Worm (Caenorhabditis elegans) whole organism, mixed stage, embryonic: ENCODE data around the gene ZC262.7.
"Not testable (repeated sequence)": the region's sequence is repeated elsewhere in the genome, so short reads cannot be mapped to it uniquely, and the experiment has no call there.

Source experiments
- M03D4.4 ChIP-seq: sonication (generic microtip); optimal IDR thresholded peaks from 2 replicates; lab custom pipeline; 2017; ENCODE audit warnings: mild to moderate bottlenecking, missing genetic modification characterization, missing compliant biosample characterization
- blmp-1 ChIP-seq: fragments of 150-350 bp; optimal IDR thresholded peaks from 2 replicates; lab custom pipeline; 2014; ENCODE audit warnings: missing biosample characterization, missing genetic modification characterization
- ceh-39 ChIP-seq: fragments of 150-350 bp; optimal IDR thresholded peaks from 2 replicates; lab custom pipeline; 2014; ENCODE audit warnings: missing biosample characterization, missing genetic modification characterization
- ceh-43 ChIP-seq: fragments of 200-800 bp; sonication (Bioruptor generic); optimal IDR thresholded peaks from 2 replicates; lab custom pipeline; 2018; ENCODE audit warnings: mild to moderate bottlenecking, missing genetic modification characterization, moderate library complexity, missing compliant biosample characterization
- ceh-83 ChIP-seq: fragments of 200-800 bp; sonication (Bioruptor generic); optimal IDR thresholded peaks from 2 replicates; lab custom pipeline; 2018; ENCODE audit warnings: mild to moderate bottlenecking, missing genetic modification characterization, missing compliant biosample characterization
- ces-1 ChIP-seq: fragments of 150-350 bp; optimal IDR thresholded peaks from 2 replicates; lab custom pipeline; 2014; ENCODE audit warnings: missing biosample characterization, missing genetic modification reagents, missing genetic modification characterization
- cnd-1 ChIP-seq: fragments of 200-800 bp; sonication (Bioruptor generic); optimal IDR thresholded peaks from 2 replicates; lab custom pipeline; 2018; ENCODE audit warnings: mild to moderate bottlenecking, missing genetic modification characterization, missing compliant biosample characterization
- drap-1 ChIP-seq: fragments of 200-800 bp; sonication (Bioruptor generic); optimal IDR thresholded peaks from 3 replicates; lab custom pipeline; 2018; ENCODE audit warnings: mild to moderate bottlenecking, missing genetic modification characterization, missing compliant biosample characterization
- elt-1 ChIP-seq: sonication (generic microtip); optimal IDR thresholded peaks from 2 replicates; lab custom pipeline; 2017; ENCODE audit warnings: missing genetic modification characterization, mild to moderate bottlenecking, missing compliant biosample characterization, antibody characterized with exemption, moderate library complexity, borderline replicate concordance; ENCODE audit not compliant: insufficient read depth
- elt-3 ChIP-seq: fragments of 150-350 bp; optimal IDR thresholded peaks from 2 replicates; lab custom pipeline; 2014; ENCODE audit warnings: missing biosample characterization, missing genetic modification characterization
- flh-1 ChIP-seq: fragments of 200-800 bp; sonication (Bioruptor generic); optimal IDR thresholded peaks from 2 replicates; lab custom pipeline; 2018; ENCODE audit warnings: mild to moderate bottlenecking, missing genetic modification characterization, moderate library complexity, missing compliant biosample characterization
- ham-2 ChIP-seq: fragments of 200-800 bp; sonication (Bioruptor generic); optimal IDR thresholded peaks from 2 replicates; lab custom pipeline; 2018; ENCODE audit warnings: mild to moderate bottlenecking, missing genetic modification characterization, missing compliant biosample characterization
- hlh-1 ChIP-seq: fragments of 150-350 bp; optimal IDR thresholded peaks from 2 replicates; lab custom pipeline; 2014; ENCODE audit warnings: missing biosample characterization, missing genetic modification reagents, missing genetic modification characterization
- lin-13 ChIP-seq: fragments of 150-350 bp; optimal IDR thresholded peaks from 2 replicates; lab custom pipeline; 2014; ENCODE audit warnings: missing biosample characterization, missing genetic modification characterization
- lin-32 ChIP-seq: fragments of 200-800 bp; sonication (Bioruptor generic); optimal IDR thresholded peaks from 2 replicates; lab custom pipeline; 2018; ENCODE audit warnings: mild to moderate bottlenecking, missing genetic modification characterization, missing compliant biosample characterization
- lsy-2 ChIP-seq: fragments of 150-350 bp; optimal IDR thresholded peaks from 2 replicates; lab custom pipeline; 2014; ENCODE audit warnings: missing biosample characterization, missing genetic modification characterization
- mab-5 ChIP-seq: fragments of 150-350 bp; optimal IDR thresholded peaks from 2 replicates; lab custom pipeline; 2014; ENCODE audit warnings: missing biosample characterization, missing genetic modification characterization
- mep-1 ChIP-seq: fragments of 150-350 bp; optimal IDR thresholded peaks from 2 replicates; lab custom pipeline; 2017; ENCODE audit warnings: missing biosample characterization, missing genetic modification reagents, missing genetic modification characterization, inconsistent platforms
- mls-2 ChIP-seq: sonication (generic microtip); optimal IDR thresholded peaks from 2 replicates; lab custom pipeline; 2016; ENCODE audit warnings: mild to moderate bottlenecking, missing genetic modification characterization, moderate library complexity, missing compliant biosample characterization
- nhr-12 ChIP-seq: fragments of 150-350 bp; optimal IDR thresholded peaks from 2 replicates; lab custom pipeline; 2014; ENCODE audit warnings: missing biosample characterization, missing genetic modification characterization
- nhr-2 ChIP-seq: fragments of 150-350 bp; optimal IDR thresholded peaks from 2 replicates; lab custom pipeline; 2014; ENCODE audit warnings: missing biosample characterization, missing genetic modification characterization
- nhr-237 ChIP-seq: fragments of 150-350 bp; optimal IDR thresholded peaks from 2 replicates; lab custom pipeline; 2014; ENCODE audit warnings: missing biosample characterization, missing genetic modification characterization
- nhr-28 ChIP-seq: fragments of 150-350 bp; optimal IDR thresholded peaks from 2 replicates; lab custom pipeline; 2014; ENCODE audit warnings: missing biosample characterization, missing genetic modification characterization
- nhr-76 ChIP-seq: sonication (generic microtip); optimal IDR thresholded peaks from 2 replicates; lab custom pipeline; 2017; ENCODE audit warnings: missing biosample characterization, missing genetic modification characterization
- pha-4 ChIP-seq: fragments of 150-350 bp; optimal IDR thresholded peaks from 2 replicates; lab custom pipeline; 2018; ENCODE audit warnings: missing biosample characterization, missing genetic modification reagents, missing genetic modification characterization
- sem-2 ChIP-seq: fragments of 200-800 bp; sonication (Bioruptor generic); optimal IDR thresholded peaks from 2 replicates; lab custom pipeline; 2018; ENCODE audit warnings: mild to moderate bottlenecking, missing genetic modification characterization, missing compliant biosample characterization
- snpc-4 ChIP-seq: fragments of 150-350 bp; optimal IDR thresholded peaks from 2 replicates; lab custom pipeline; 2014; ENCODE audit warnings: missing biosample characterization, missing genetic modification characterization
- sptf-1 ChIP-seq: sonication (generic microtip); optimal IDR thresholded peaks from 2 replicates; lab custom pipeline; 2017; ENCODE audit warnings: mild to moderate bottlenecking, missing genetic modification characterization, moderate library complexity, missing compliant biosample characterization
- tbx-8 ChIP-seq: fragments of 200-800 bp; sonication (Bioruptor generic); optimal IDR thresholded peaks from 2 replicates; lab custom pipeline; 2018; ENCODE audit warnings: mild to moderate bottlenecking, missing genetic modification characterization, moderate library complexity, missing compliant biosample characterization
- unc-120 ChIP-seq: sonication (generic microtip); optimal IDR thresholded peaks from 2 replicates; lab custom pipeline; 2017; ENCODE audit warnings: missing genetic modification characterization, missing compliant biosample characterization; ENCODE audit not compliant: poor library complexity, severe bottlenecking
- unc-39 ChIP-seq: fragments of 150-350 bp; optimal IDR thresholded peaks from 2 replicates; lab custom pipeline; 2014; ENCODE audit warnings: missing biosample characterization, missing genetic modification characterization
- unc-62 ChIP-seq: fragments of 150-350 bp; optimal IDR thresholded peaks from 2 replicates; lab custom pipeline; 2014; ENCODE audit warnings: missing biosample characterization, missing genetic modification reagents, missing genetic modification characterization
- zip-8 ChIP-seq: fragments of 150-350 bp; optimal IDR thresholded peaks from 2 replicates; lab custom pipeline; 2014; ENCODE audit warnings: missing biosample characterization, missing genetic modification characterization
- ztf-11 ChIP-seq: fragments of 150-350 bp; optimal IDR thresholded peaks from 2 replicates; lab custom pipeline; 2014; ENCODE audit warnings: missing biosample characterization, missing genetic modification characterization

ZC262.7 gene

DNA sequence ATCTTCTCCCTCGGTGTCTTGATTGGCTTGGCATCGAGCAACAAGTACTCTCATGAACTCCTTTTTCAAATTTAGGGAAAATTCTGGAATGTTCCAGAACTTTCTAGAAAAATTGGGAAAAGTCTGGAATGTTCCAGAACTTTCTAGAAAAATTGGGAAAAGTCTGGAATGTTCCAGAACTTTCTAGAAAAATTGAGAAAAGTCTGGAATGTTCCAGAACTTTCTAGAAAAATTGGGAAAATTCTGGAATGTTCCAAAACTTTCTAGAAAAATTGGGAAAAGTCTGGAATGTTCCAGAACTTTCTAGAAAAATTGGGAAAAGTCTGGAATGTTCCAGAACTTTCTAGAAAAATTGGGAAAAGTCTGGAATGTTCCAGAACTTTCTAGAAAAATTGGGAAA lies at the start of gene ZC262.7:
TSS of gene ZC262.7 (minus strand) at position 54 of the 400 bp plus-strand sequence.
- not testable (repeated sequence) for TF ChIP-seq pha-4 (tag; lab: Kevin White, UChicago); lsy-2 (tag; lab: Kevin White, UChicago); ceh-83 (GFP tag; lab: Kevin White, UChicago)

DNA sequence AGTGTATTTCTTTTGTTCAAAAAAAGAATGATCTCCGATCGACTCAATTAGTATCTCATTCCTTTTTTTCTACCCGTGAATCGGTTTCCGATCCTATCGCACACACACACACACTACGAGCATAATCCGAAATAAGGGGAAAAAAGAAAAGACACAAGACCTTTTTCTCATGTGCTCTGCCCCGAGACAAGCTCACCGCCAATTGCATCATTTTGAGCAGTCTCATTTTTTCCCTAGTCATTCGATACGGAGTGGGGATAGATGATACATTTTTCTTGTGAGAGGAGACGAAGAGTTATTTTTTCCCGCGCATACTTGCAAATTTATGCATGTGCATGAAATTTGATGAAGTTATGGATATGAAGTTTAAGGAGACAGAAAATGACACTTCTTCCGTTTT lies 48.2 kb upstream of the ZC262.7 start:
- TF ChIP-seq zip-8 (tag; lab: Kevin White, UChicago) (no peak), lin-32 (no peak), nhr-28 (tag; lab: Kevin White, UChicago) (no peak)
- TF ChIP-seq, all 35 proteins: peak for 0

DNA sequence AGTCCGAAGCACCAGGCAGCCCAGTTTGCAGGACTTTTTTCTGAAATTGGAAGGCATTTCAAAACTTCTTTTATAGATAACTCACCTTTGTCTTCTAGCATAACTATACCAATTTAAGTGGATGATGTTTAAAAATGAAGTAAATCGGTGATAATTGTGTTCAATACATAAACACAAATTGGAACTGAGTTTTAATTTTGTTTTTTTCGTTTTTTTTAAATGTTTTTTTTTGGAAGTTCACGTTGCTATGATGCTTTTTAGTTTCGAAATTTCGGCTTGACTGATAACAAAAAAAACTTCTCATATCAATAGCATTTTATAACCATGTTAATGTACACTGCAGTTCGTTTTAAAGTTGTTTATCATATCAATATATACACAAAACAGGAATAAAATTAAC lies 45.4 kb upstream of the ZC262.7 start, which contains the start of gene ZK353.4:
TSS of gene ZK353.4 (minus strand) at position 101 of the 400 bp plus-strand sequence.
- TF ChIP-seq hlh-1 (no peak), zip-8 (tag; lab: Kevin White, UChicago) (no peak), ces-1 (no peak), pha-4 (tag; lab: Kevin White, UChicago) (no peak), unc-39 (tag; lab: Kevin White, UChicago) (no peak)

DNA sequence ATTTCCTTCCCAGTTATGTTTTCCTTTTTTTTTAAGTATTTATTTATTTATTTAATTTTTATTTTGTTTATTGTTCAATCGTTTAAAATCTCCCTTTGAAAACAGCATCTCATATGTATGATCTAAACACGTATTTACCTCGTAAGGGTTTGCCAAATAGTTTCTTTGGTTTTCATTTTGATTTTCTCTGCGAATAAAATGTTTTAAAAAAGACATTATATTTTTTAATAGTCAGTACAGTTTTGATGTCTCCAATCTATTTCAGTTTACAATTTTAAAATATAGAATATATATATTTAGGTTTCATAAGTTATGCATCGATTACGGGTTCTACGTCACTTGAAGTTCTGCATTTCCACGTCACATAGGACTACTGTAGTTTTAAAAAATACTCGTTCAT lies 36.5 kb upstream of the ZC262.7 start, which contains the start of gene R05D3.12:
TSS of gene R05D3.12 (plus strand) at position 301 of the 400 bp plus-strand sequence.
- no peak for TF ChIP-seq cnd-1
- TF ChIP-seq sptf-1 (tag; lab: Kevin White, UChicago) = no peak
- TF ChIP-seq M03D4.4 = no peak
- TF ChIP-seq mep-1 (tag; lab: Kevin White, UChicago) = no peak

DNA sequence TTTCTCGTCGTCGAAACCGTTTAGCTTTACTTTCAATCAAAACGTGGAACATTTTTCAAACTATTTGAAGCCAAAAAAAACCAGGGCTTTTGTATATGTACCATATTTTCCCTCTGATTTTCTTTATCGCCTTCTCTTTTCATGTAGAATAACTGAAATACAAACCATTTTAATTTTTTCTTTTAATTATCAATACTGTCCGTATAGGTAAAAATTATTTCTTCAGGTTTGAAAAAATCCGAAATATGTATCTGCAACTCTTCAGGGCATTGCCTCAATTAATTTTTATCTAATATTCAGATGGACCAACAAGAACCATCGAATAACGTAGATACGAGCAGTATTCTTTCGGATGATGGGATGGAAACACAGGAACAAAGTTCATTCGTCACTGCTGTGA lies 30.9 kb upstream of the ZC262.7 start, which contains the start of gene met-2:
TSS of gene met-2 (plus strand) at position 301 of the 400 bp plus-strand sequence.
- no peak for TF ChIP-seq unc-120 (tag; lab: Kevin White, UChicago)
- TF ChIP-seq pha-4 (tag; lab: Kevin White, UChicago) = no peak
- TF ChIP-seq ceh-39 (tag; lab: Kevin White, UChicago) = no peak
- no peak for TF ChIP-seq ces-1
- TF ChIP-seq unc-62 (GFP tag; lab: Kevin White, UChicago) = no peak
- no peak for TF ChIP-seq mls-2 (tag; lab: Kevin White, UChicago)
- TF ChIP-seq nhr-2 (tag; lab: Kevin White, UChicago) = no peak
- no peak for TF ChIP-seq lin-13 (tag; lab: Kevin White, UChicago)
- no peak for TF ChIP-seq zip-8 (tag; lab: Kevin White, UChicago)
- no peak for TF ChIP-seq elt-3 (tag; lab: Kevin White, UChicago)
- no peak for TF ChIP-seq sem-2 (GFP tag; lab: Kevin White, UChicago)
- TF ChIP-seq nhr-12 (tag; lab: Kevin White, UChicago) = no peak
- TF ChIP-seq ceh-83 (GFP tag; lab: Kevin White, UChicago) = no peak
- TF ChIP-seq lin-32 = no peak
- no peak for TF ChIP-seq nhr-237 (tag; lab: Kevin White, UChicago)
- no peak for TF ChIP-seq sptf-1 (tag; lab: Kevin White, UChicago)
- no peak for TF ChIP-seq ham-2 (GFP tag; lab: Kevin White, UChicago)
- no peak for TF ChIP-seq ztf-11 (tag; lab: Kevin White, UChicago)
- no peak for TF ChIP-seq lsy-2 (tag; lab: Kevin White, UChicago)
- TF ChIP-seq tbx-8 (GFP tag; lab: Kevin White, UChicago) = no peak

DNA sequence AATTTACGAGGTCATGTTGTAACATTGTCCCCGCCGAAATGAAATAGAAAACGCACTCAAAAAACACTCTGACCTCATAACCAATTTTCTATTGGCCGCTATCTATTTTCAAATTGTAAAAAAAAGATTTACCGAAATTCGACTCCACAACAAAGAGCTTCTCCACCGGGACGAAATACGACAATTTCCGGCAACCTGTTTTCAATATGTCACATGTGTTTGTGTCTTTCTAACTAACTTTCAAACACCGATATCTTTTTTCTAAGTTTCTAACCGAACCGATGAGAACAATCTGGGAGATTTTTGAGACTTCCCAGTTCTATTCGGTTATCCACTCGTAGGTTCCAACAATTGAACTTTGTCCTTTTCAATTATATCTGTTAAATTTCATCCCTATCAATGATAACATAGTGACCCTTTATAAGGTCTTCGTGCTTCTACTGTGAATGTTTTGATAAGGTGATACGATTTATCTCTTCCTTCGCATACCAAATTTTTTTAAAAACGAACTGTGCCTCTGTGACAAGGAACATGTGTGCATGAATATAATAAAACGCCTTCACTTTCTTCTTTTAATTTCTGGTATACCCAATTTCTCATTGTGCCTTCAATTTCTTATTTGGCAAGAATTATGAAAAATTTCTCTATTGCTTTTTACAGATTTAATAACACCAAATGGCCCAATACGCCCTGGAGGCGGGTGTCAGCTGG lies 27.6 kb upstream of the ZC262.7 start, which contains the start of gene lmbr-1:
TSS of gene lmbr-1 (plus strand) at position 661 of the 711 bp plus-strand sequence.
- TF ChIP-seq tbx-8 (GFP tag; lab: Kevin White, UChicago) = no peak
- no peak for TF ChIP-seq mab-5 (tag; lab: Kevin White, UChicago)
- TF ChIP-seq drap-1 (GFP tag; lab: Kevin White, UChicago) = no peak
- TF ChIP-seq hlh-1 = no peak
- TF ChIP-seq blmp-1 (tag; lab: Kevin White, UChicago) = no peak
- TF ChIP-seq lin-32 = no peak
- TF ChIP-seq snpc-4 (tag; lab: Kevin White, UChicago) = no peak
- TF ChIP-seq lsy-2 (tag; lab: Kevin White, UChicago) = no peak
- no peak for TF ChIP-seq elt-1 (tag; lab: Kevin White, UChicago)
- TF ChIP-seq pha-4 (tag; lab: Kevin White, UChicago) = no peak
- TF ChIP-seq nhr-76 (tag; lab: Kevin White, UChicago) = no peak
- TF ChIP-seq cnd-1 = no peak
- TF ChIP-seq mls-2 (tag; lab: Kevin White, UChicago) = no peak
- no peak for TF ChIP-seq unc-120 (tag; lab: Kevin White, UChicago)
- TF ChIP-seq unc-39 (tag; lab: Kevin White, UChicago) = no peak
- no peak for TF ChIP-seq ceh-43
- TF ChIP-seq mep-1 (tag; lab: Kevin White, UChicago) = no peak
- TF ChIP-seq ceh-83 (GFP tag; lab: Kevin White, UChicago) = no peak
- TF ChIP-seq flh-1 (GFP tag; lab: Kevin White, UChicago) = no peak
